Fruit fly (Drosophila melanogaster) whole organism, pupa: ENCODE data around the gene MtnF.

Source experiments
- CG10348 ChIP-seq: fragments of 200-800 bp; sonication (Bioruptor generic); IDR thresholded peaks from 2 replicates; pipeline ENCODE4 v1.3.6; 2022; ENCODE audit warnings: missing biosample characterization, missing genetic modification characterization
- CG12605 ChIP-seq: fragments of 200-800 bp; sonication (Bioruptor generic); IDR thresholded peaks from 2 replicates; pipeline ENCODE4 v1.3.6; 2022; ENCODE audit warnings: missing biosample characterization, missing genetic modification characterization
- CG17806 ChIP-seq: fragments of 200-800 bp; sonication (Bioruptor generic); optimal IDR thresholded peaks from 2 replicates; lab custom pipeline; 2018; ENCODE audit warnings: missing biosample characterization, mild to moderate bottlenecking, missing genetic modification characterization, moderate library complexity
- CG32121 ChIP-seq: fragments of 200-800 bp; sonication (Bioruptor generic); IDR thresholded peaks from 2 replicates; pipeline ENCODE4 v1.3.6; 2022; ENCODE audit warnings: missing biosample characterization, missing genetic modification characterization
- CG34367 ChIP-seq: fragments of 200-800 bp; sonication (Bioruptor generic); optimal IDR thresholded peaks from 2 replicates; lab custom pipeline; 2018; ENCODE audit warnings: missing biosample characterization, mild to moderate bottlenecking, missing genetic modification characterization
- CG8159 ChIP-seq: fragments of 200-800 bp; sonication (Bioruptor generic); optimal IDR thresholded peaks from 3 replicates; lab custom pipeline; 2018; ENCODE audit warnings: missing biosample characterization, mild to moderate bottlenecking, missing genetic modification characterization, moderate library complexity
- D1 ChIP-seq: fragments of 200-800 bp; sonication (Bioruptor generic); optimal IDR thresholded peaks from 2 replicates; lab custom pipeline; 2018; ENCODE audit warnings: missing biosample characterization, mild to moderate bottlenecking, missing genetic modification characterization, moderate library complexity
- EcR ChIP-seq: fragments of 200-800 bp; sonication (Bioruptor generic); optimal IDR thresholded peaks from 3 replicates; lab custom pipeline; 2019; ENCODE audit warnings: missing biosample characterization, missing genetic modification characterization, mild to moderate bottlenecking, moderate library complexity, missing genetic modification reagents
- rn ChIP-seq: fragments of 200-800 bp; sonication (Bioruptor generic); IDR thresholded peaks from 2 replicates; pipeline ENCODE4 v1.3.6; 2022; ENCODE audit warnings: missing biosample characterization, missing genetic modification characterization

DNA sequence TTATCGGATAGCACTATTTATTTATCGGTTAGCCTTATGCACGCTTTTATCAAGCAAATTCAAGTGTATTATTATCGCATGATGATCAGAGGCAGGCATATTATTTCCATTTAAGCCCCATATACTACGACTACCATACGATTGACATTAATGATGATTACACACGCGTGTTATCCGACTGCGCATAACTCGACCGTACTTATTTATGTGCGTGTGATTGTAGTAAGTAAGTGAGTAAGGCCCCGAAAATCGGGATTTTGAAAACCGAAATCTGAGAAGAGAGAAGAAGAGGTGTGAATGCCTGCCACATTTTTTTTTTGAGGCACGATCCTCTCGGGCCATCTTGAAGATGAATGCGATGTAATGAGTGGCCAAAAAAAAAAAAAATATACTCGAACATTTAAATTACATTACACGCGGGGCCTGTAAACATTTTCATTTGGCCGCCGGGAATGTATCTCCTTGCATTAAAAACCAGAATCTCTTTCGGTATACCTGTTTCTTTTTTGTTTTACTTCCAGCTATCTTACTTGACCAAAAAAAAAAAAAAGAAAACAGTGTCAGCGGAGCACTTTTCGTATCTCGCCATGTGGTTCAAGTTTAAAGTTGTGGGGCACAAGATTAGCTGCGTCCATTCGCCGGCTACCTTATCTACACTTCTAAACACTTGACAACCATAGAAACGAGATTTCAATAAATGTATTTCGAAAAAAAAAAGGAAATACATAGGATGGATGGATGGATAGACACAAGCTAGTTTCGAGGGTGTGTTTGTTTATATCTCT, 39.4 kb downstream of the MtnF start:
- TF ChIP-seq CG10348 (GFP tag; lab: Robert Waterston, UW) (no peak), CG8159 (tag; lab: Kevin White, UChicago) (no peak), CG34367 (tag; lab: Kevin White, UChicago) (no peak), D1 (no peak), CG12605 (no peak; the same call in 1 of the 2 replicates), CG32121 (no peak), EcR (GFP tag; lab: Kevin White, UChicago) (no peak), CG17806 (tag; lab: Kevin White, UChicago) (no peak), rn (no peak)
